Worm (Caenorhabditis elegans): ENCODE measurements around the gene fbxa-60.

The fbxa-60 gene

DNA sequence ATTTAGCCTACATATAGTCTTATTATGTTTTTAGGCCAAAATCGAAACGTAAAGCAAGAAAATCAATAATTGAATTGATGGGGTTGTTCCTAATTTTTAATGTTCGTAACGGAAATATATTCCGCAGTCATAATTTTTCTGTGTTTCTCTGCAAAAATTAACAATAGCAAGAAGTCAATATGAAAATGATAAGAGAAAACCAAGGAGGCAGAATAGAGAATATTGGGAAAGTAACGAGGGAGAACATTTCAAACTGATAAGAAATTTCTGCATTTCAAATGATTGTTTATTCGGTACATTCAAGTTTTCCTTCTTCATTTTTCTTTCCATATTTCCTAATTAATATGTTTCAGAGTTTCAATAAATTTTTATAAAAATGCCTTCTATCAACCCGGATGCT is 9.9 kb upstream of the fbxa-60 start, which contains the start of gene fbxa-54:
TSS of gene fbxa-54 (plus strand) at position 354 of the 400 bp plus-strand sequence.
- TF ChIP-seq elt-2 (tag; optimal IDR thresholded peaks at IDR 0.05), result peak; percentile 36
- no peak for TF ChIP-seq nhr-12 (tag; optimal IDR thresholded peaks at IDR 0.05)

DNA sequence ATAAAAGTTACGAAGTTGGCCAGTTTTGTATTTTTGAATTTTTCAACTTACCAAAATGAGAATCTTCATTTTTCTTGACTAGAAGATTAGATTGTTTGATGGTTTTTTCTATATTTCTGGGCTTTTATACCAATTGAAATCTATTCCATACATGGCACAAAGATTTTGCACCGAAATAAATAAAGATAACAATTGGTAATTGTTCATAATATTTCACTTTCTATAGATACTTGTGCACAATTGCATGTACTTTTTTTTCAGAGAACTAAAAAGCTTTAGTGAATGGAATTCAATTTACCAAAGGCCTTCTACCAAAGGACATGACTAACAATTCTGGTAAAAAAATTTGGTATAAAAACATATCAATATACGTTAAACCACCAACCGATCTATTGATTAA is 8.5 kb upstream of the fbxa-60 start, which contains the start of the genes T12B5.15 and T12B5.14:
TSS of gene T12B5.15 (minus strand) at position 101 of the 400 bp plus-strand sequence.
TSS of gene T12B5.14 (plus strand) at position 321 of the 400 bp plus-strand sequence.
- TF ChIP-seq fos-1 (tag; optimal IDR thresholded peaks at IDR 0.05) (no peak), irx-1 (tag; optimal IDR thresholded peaks at IDR 0.05) (no peak), elt-3 (tag; optimal IDR thresholded peaks at IDR 0.05) (no peak), rnt-1 (tag; optimal IDR thresholded peaks at IDR 0.05) (no peak), jun-1 (tag; optimal IDR thresholded peaks at IDR 0.05) (no peak), C04F5.9 (tag; optimal IDR thresholded peaks at IDR 0.05) (no peak), sptf-1 (tag; optimal IDR thresholded peaks at IDR 0.05) (no peak), lin-14 (GFP tag; optimal IDR thresholded peaks at IDR 0.05) (no peak), dpl-1 (GFP tag; optimal IDR thresholded peaks at IDR 0.05) (no peak), Y116A8C.19 (tag; optimal IDR thresholded peaks at IDR 0.05; ENCODE audit: borderline replicate concordance) (no peak)

DNA sequence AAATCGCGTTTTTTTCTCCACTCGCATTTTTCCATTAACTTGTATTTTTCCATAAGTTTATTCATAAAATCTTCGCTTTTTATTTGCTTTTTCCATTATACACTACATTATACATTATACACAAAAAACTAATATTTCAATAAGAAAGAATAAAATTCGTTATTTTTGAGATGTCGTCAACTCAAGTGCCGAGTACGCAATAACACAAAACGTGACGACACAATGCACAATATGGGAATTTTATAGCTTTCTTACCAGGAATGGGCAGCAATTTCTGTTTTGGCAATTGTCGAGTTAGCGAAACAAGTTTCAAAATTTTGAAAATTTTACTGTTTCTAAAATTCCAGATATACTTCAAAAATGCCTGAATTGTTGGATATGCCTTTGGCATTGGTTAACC is 6.1 kb upstream of the fbxa-60 start, which contains the start of gene fbxa-10:
TSS of gene fbxa-10 (plus strand) at position 207 of the 400 bp plus-strand sequence.
- TF ChIP-seq hlh-17 (GFP tag; optimal IDR thresholded peaks at IDR 0.05; ENCODE audit: borderline replicate concordance), result no peak
- peak; percentile 30 for TF ChIP-seq swsn-7 (tag; optimal IDR thresholded peaks at IDR 0.05)
- TF ChIP-seq dsc-1 (tag; optimal IDR thresholded peaks at IDR 0.05), result peak; percentile 25
- TF ChIP-seq lsy-2 (tag; optimal IDR thresholded peaks at IDR 0.05), result peak; percentile 54 to 68
- no peak for TF ChIP-seq lin-39 (tag; optimal IDR thresholded peaks at IDR 0.05)
- no peak for TF ChIP-seq nhr-85 (tag)
- TF ChIP-seq dpl-1 (GFP tag; optimal IDR thresholded peaks at IDR 0.05), result peak in 2 of 3 experiments; percentile 37 to 54
- peak; percentile 51 for TF ChIP-seq mep-1 (tag; optimal IDR thresholded peaks at IDR 0.05)
- TF ChIP-seq ceh-82 (tag; optimal IDR thresholded peaks at IDR 0.05), result peak in 1 of 3 experiments; percentile 5
- TF ChIP-seq efl-1 (optimal IDR thresholded peaks at IDR 0.05), result peak; percentile 25 to 45
- peak; percentile 31 to 94 for TF ChIP-seq efl-1 (GFP tag; optimal IDR thresholded peaks at IDR 0.05 in 1 of 2)
- peak; percentile 30 to 39 for TF ChIP-seq lin-35 (GFP tag; optimal IDR thresholded peaks at IDR 0.05)
- TF ChIP-seq F16B12.6 (tag; optimal IDR thresholded peaks at IDR 0.05), result peak; percentile 87
- peak; percentile 19 for TF ChIP-seq tbx-2 (tag; optimal IDR thresholded peaks at IDR 0.05)

DNA sequence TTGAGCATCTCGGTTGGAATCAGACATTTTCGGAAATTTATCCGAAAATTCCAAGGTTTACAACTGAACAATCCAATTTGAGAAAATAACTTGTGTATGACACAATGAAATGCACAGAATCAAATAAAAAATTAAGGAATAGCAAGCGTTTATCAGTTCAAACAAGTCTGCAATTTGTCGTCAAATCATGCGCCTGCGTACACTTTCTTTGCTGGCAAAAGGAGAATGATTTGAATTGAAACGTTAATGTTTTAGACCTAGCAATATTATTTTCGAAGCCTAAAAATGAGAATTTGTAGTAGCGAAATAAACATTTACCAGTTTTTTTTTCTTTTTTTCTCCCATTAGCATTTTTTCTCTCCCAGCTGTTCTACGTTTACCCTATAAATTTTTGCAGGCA is 4.4 kb upstream of the fbxa-60 start, which contains the start of the genes fbxa-67 and fbxa-11:
TSS of gene fbxa-67 (minus strand) at position 199 of the 400 bp plus-strand sequence.
TSS of gene fbxa-11 (plus strand) at position 398 of the 400 bp plus-strand sequence.
- no peak for TF ChIP-seq egl-27 (tag; optimal IDR thresholded peaks at IDR 0.05)
- TF ChIP-seq dpl-1 (GFP tag; optimal IDR thresholded peaks at IDR 0.05), result peak; percentile 18 to 57 (median 29)
- peak; percentile 11 for TF ChIP-seq skn-1 (tag; optimal IDR thresholded peaks at IDR 0.05)
- TF ChIP-seq sup-37 (GFP tag; optimal IDR thresholded peaks at IDR 0.05), result no peak
- no peak for TF ChIP-seq zip-4 (GFP tag; optimal IDR thresholded peaks at IDR 0.05)
- no peak for TF ChIP-seq ztf-11 (tag; optimal IDR thresholded peaks at IDR 0.05)
- no peak for TF ChIP-seq hlh-4 (tag; optimal IDR thresholded peaks at IDR 0.05)
- TF ChIP-seq ceh-90 (tag; optimal IDR thresholded peaks at IDR 0.05), result no peak
- TF ChIP-seq nhr-20 (tag; optimal IDR thresholded peaks at IDR 0.05), result no peak
- peak; percentile 93 for TF ChIP-seq F16B12.6 (tag; optimal IDR thresholded peaks at IDR 0.05)
- TF ChIP-seq unc-62 (GFP tag; optimal IDR thresholded peaks at IDR 0.05), result no peak
- no peak for TF ChIP-seq C04F5.9 (tag; optimal IDR thresholded peaks at IDR 0.05)
- peak; percentile 3 for TF ChIP-seq nhr-47 (tag; optimal IDR thresholded peaks at IDR 0.05)
- no peak for TF ChIP-seq fos-1 (tag; optimal IDR thresholded peaks at IDR 0.05)
- TF ChIP-seq ztf-4 (tag; optimal IDR thresholded peaks at IDR 0.05), result no peak
- peak; percentile 35 to 41 for TF ChIP-seq lin-35 (GFP tag; optimal IDR thresholded peaks at IDR 0.05)
- TF ChIP-seq nhr-84 (tag; optimal IDR thresholded peaks at IDR 0.05), result no peak
- TF ChIP-seq dsc-1 (tag; optimal IDR thresholded peaks at IDR 0.05), result no peak
- no peak for TF ChIP-seq grh-1 (GFP tag; IDR thresholded peaks at IDR 0.05)
- TF ChIP-seq ets-5 (GFP tag; IDR thresholded peaks at IDR 0.05), result no peak
- peak; percentile 53 for TF ChIP-seq mep-1 (tag; optimal IDR thresholded peaks at IDR 0.05)
- no peak for TF ChIP-seq tlp-1 (tag; optimal IDR thresholded peaks at IDR 0.05)
- TF ChIP-seq unc-130 (tag; optimal IDR thresholded peaks at IDR 0.05), result no peak
- no peak for TF ChIP-seq pag-3 (tag; optimal IDR thresholded peaks at IDR 0.05; ENCODE audit: borderline replicate concordance, insufficient read depth)
- no peak for TF ChIP-seq xbp-1 (tag; optimal IDR thresholded peaks at IDR 0.05)
- TF ChIP-seq nhr-76 (tag; optimal IDR thresholded peaks at IDR 0.05), result no peak
- no peak for TF ChIP-seq hpl-2 (GFP tag; optimal IDR thresholded peaks at IDR 0.05)
- TF ChIP-seq nhr-71 (tag; optimal IDR thresholded peaks at IDR 0.05), result no peak
- TF ChIP-seq aha-1 (tag; optimal IDR thresholded peaks at IDR 0.05), result no peak

All from whole organism, L1 larva.